Worm (Caenorhabditis elegans) whole organism, mixed stage, embryonic: ENCODE data around the gene tdp-1.

Experiments
- ces-1 ChIP-seq: fragments of 150-350 bp; optimal IDR thresholded peaks from 2 replicates; lab custom pipeline; 2014; ENCODE audit warnings: missing biosample characterization, missing genetic modification reagents, missing genetic modification characterization
- lin-13 ChIP-seq: fragments of 150-350 bp; optimal IDR thresholded peaks from 2 replicates; lab custom pipeline; 2014; ENCODE audit warnings: missing biosample characterization, missing genetic modification characterization
- nhr-28 ChIP-seq: fragments of 150-350 bp; optimal IDR thresholded peaks from 2 replicates; lab custom pipeline; 2014; ENCODE audit warnings: missing biosample characterization, missing genetic modification characterization
- pha-4 ChIP-seq: fragments of 150-350 bp; optimal IDR thresholded peaks from 2 replicates; lab custom pipeline; 2018; ENCODE audit warnings: missing biosample characterization, missing genetic modification reagents, missing genetic modification characterization
- snpc-4 ChIP-seq: fragments of 150-350 bp; optimal IDR thresholded peaks from 2 replicates; lab custom pipeline; 2014; ENCODE audit warnings: missing biosample characterization, missing genetic modification characterization
- sptf-1 ChIP-seq: sonication (generic microtip); optimal IDR thresholded peaks from 2 replicates; lab custom pipeline; 2017; ENCODE audit warnings: mild to moderate bottlenecking, missing genetic modification characterization, moderate library complexity, missing compliant biosample characterization
- unc-62 ChIP-seq: fragments of 150-350 bp; optimal IDR thresholded peaks from 2 replicates; lab custom pipeline; 2014; ENCODE audit warnings: missing biosample characterization, missing genetic modification reagents, missing genetic modification characterization
- ztf-11 ChIP-seq: fragments of 150-350 bp; optimal IDR thresholded peaks from 2 replicates; lab custom pipeline; 2014; ENCODE audit warnings: missing biosample characterization, missing genetic modification characterization

DNA sequence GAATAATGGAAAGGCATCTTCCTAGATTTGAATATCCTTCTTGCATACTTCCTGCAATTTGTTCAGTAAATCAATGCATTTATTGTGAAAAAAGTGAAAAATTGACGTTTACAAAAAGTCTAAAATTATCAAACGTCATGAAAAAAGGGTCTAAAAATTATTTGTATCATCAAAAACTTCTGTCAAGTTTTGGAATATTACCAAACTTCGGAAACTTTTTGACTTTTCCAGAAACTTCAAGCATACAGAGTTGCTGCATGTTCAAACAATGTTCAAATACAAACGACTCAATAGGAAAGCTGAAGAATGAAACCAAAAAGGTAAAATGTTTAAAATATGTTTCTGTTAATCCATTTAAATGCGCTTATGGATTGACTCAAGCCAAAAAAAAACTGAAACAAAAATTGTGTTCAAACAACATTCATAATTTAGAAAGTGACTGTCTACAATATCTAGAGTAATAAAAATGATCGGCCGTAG lies 4.2 kb downstream of the tdp-1 start, which contains the start of gene F44G4.6:
- TF ChIP-seq snpc-4 (tag; lab: Kevin White, UChicago) (no peak), lin-13 (no peak), pha-4 (tag; lab: Kevin White, UChicago) (no peak), nhr-28 (tag; lab: Kevin White, UChicago) (no peak), ces-1 (GFP tag; lab: Kevin White, UChicago) (no peak), unc-62 (GFP tag; lab: Kevin White, UChicago) (no peak), sptf-1 (tag; lab: Kevin White, UChicago) (no peak), ztf-11 (no peak)
